Fruit fly (Drosophila melanogaster) whole organism, embryonic: ENCODE data around the gene Snx21.

Experiments
- Bdp1 ChIP-seq: fragments of 200-800 bp; sonication (Bioruptor generic); optimal IDR thresholded peaks from 3 replicates; lab custom pipeline; 2016; ENCODE audit warnings: missing biosample characterization, missing genetic modification characterization
- CG10366 ChIP-seq: fragments of 200-800 bp; sonication (Bioruptor generic); IDR thresholded peaks from 2 replicates; pipeline ENCODE4 v1.3.6; 2022; ENCODE audit warnings: missing biosample characterization, missing genetic modification characterization
- CG11085 ChIP-seq: fragments of 200-800 bp; sonication (Bioruptor generic); IDR thresholded peaks from 2 replicates; pipeline ENCODE4 v1.3.6; 2022; ENCODE audit warnings: missing biosample characterization, missing genetic modification characterization
- CG11560 ChIP-seq: fragments of 200-800 bp; sonication (Bioruptor generic); IDR thresholded peaks from 3 replicates; pipeline ENCODE4 v1.3.6; 2022; ENCODE audit warnings: missing biosample characterization, missing genetic modification characterization
- CG12391 ChIP-seq: fragments of 200-800 bp; sonication (Bioruptor generic); optimal IDR thresholded peaks from 3 replicates; lab custom pipeline; 2018; ENCODE audit warnings: missing biosample characterization, mild to moderate bottlenecking, missing genetic modification characterization, moderate library complexity
- CG14965 ChIP-seq: fragments of 200-800 bp; sonication (Bioruptor generic); optimal IDR thresholded peaks from 2 replicates; lab custom pipeline; 2016; ENCODE audit warnings: missing biosample characterization, missing genetic modification characterization, borderline replicate concordance
- CG17361 ChIP-seq: fragments of 200-800 bp; sonication (Bioruptor generic); IDR thresholded peaks from 3 replicates; pipeline ENCODE4 v1.3.6; 2022; ENCODE audit warnings: missing biosample characterization, missing genetic modification characterization
- CG1792 ChIP-seq: fragments of 200-800 bp; sonication (Bioruptor generic); optimal IDR thresholded peaks from 2 replicates; lab custom pipeline; 2016; ENCODE audit warnings: missing biosample characterization, missing genetic modification characterization
- CG2875 ChIP-seq: fragments of 200-800 bp; sonication (Bioruptor generic); optimal IDR thresholded peaks from 2 replicates; lab custom pipeline; 2017; ENCODE audit warnings: missing biosample characterization, mild to moderate bottlenecking, missing genetic modification characterization, missing genetic modification reagents
- CG31224 ChIP-seq: fragments of 200-800 bp; sonication (Bioruptor generic); IDR thresholded peaks from 2 replicates; pipeline ENCODE4 v1.3.6; 2022; ENCODE audit warnings: missing biosample characterization, missing genetic modification characterization
- CG31365 ChIP-seq: fragments of 200-800 bp; sonication (Bioruptor generic); optimal IDR thresholded peaks from 2 replicates; lab custom pipeline; 2018; ENCODE audit warnings: missing biosample characterization, mild to moderate bottlenecking, missing genetic modification characterization
- CG34422 ChIP-seq: fragments of 200-800 bp; sonication (Bioruptor generic); IDR thresholded peaks from 3 replicates; pipeline ENCODE4 v1.3.6; 2022; ENCODE audit warnings: missing biosample characterization, missing genetic modification characterization
- CG5245 ChIP-seq: fragments of 200-800 bp; sonication (Bioruptor generic); optimal IDR thresholded peaks from 3 replicates; lab custom pipeline; 2016; ENCODE audit warnings: missing biosample characterization, missing genetic modification characterization
- CG5953 ChIP-seq: fragments of 200-800 bp; sonication (Bioruptor generic); IDR thresholded peaks from 2 replicates; pipeline ENCODE4 v1.3.6; 2022; ENCODE audit warnings: missing biosample characterization, missing genetic modification characterization
- CG7963 ChIP-seq: fragments of 200-800 bp; sonication (Bioruptor generic); IDR thresholded peaks from 3 replicates; pipeline ENCODE4 v1.3.6; 2022; ENCODE audit warnings: missing biosample characterization, missing genetic modification characterization; ENCODE audit not compliant: partially characterized antibody
- CG8944 ChIP-seq: fragments of 200-800 bp; sonication (Bioruptor generic); optimal IDR thresholded peaks from 3 replicates; lab custom pipeline; 2016; ENCODE audit warnings: missing biosample characterization, missing genetic modification characterization
- Dfd ChIP-seq, 2 experiments: fragments of >200 bp; optimal IDR thresholded peaks; 2 replicates each; lab custom pipeline; 2017; ENCODE audit warnings: missing biosample characterization in 2 of 2, missing genetic modification characterization in 2 of 2
- ERR ChIP-seq: fragments of 200-800 bp; sonication (Bioruptor generic); optimal IDR thresholded peaks from 2 replicates; lab custom pipeline; 2016; ENCODE audit warnings: missing biosample characterization, missing genetic modification characterization
- Fer1 ChIP-seq: fragments of 200-800 bp; sonication (Bioruptor generic); optimal IDR thresholded peaks from 2 replicates; lab custom pipeline; 2017; ENCODE audit warnings: missing biosample characterization, mild to moderate bottlenecking, missing genetic modification characterization
- HLH54F ChIP-seq: fragments of 200-800 bp; sonication (Bioruptor generic); optimal IDR thresholded peaks from 3 replicates; lab custom pipeline; 2016; ENCODE audit warnings: missing biosample characterization, missing genetic modification characterization
- Jarid2 ChIP-seq: fragments of 200-800 bp; sonication (Bioruptor generic); optimal IDR thresholded peaks from 3 replicates; lab custom pipeline; 2017; ENCODE audit warnings: mild to moderate bottlenecking, missing biosample characterization, missing genetic modification reagents, missing genetic modification characterization
- MTF-1 ChIP-seq: fragments of 200-800 bp; sonication (Bioruptor generic); optimal IDR thresholded peaks from 2 replicates; lab custom pipeline; 2018; ENCODE audit warnings: missing biosample characterization, mild to moderate bottlenecking, missing genetic modification characterization, borderline replicate concordance
- Med ChIP-seq: fragments of 200-800 bp; sonication (Bioruptor generic); peaks from one replicate; lab custom pipeline; 2016; ENCODE audit warnings: missing biosample characterization, missing genetic modification characterization, mild to moderate bottlenecking, inconsistent platforms, moderate library complexity
- Mrtf ChIP-seq: fragments of 200-800 bp; sonication (Bioruptor generic); IDR thresholded peaks from 3 replicates; pipeline ENCODE4 v1.3.6; 2022; ENCODE audit warnings: missing biosample characterization, missing genetic modification characterization
- Oaz ChIP-seq: fragments of 200-800 bp; sonication (Bioruptor generic); IDR thresholded peaks from 2 replicates; pipeline ENCODE4 v1.3.6; 2022; ENCODE audit warnings: missing biosample characterization, missing genetic modification characterization
- Oli ChIP-seq: fragments of 200-800 bp; sonication (Bioruptor generic); optimal IDR thresholded peaks from 2 replicates; lab custom pipeline; 2018; ENCODE audit warnings: missing biosample characterization, mild to moderate bottlenecking, missing genetic modification characterization, moderate library complexity
- Rfx ChIP-seq: fragments of 200-800 bp; sonication (Bioruptor generic); IDR thresholded peaks from 2 replicates; pipeline ENCODE4 v1.3.6; 2022; ENCODE audit warnings: missing biosample characterization, missing genetic modification characterization
- Sin3A ChIP-seq: fragments of >200 bp; optimal IDR thresholded peaks from 2 replicates; lab custom pipeline; 2018
- ash1 ChIP-seq: fragments of 200-800 bp; sonication (Bioruptor generic); optimal IDR thresholded peaks from 2 replicates; lab custom pipeline; 2018; ENCODE audit warnings: missing biosample characterization, mild to moderate bottlenecking, missing genetic modification characterization
- ato ChIP-seq: fragments of 200-800 bp; sonication (Bioruptor generic); IDR thresholded peaks from 2 replicates; pipeline ENCODE4 v1.3.6; 2022; ENCODE audit warnings: missing biosample characterization, missing genetic modification characterization; ENCODE audit not compliant: partially characterized antibody
- bowl ChIP-seq: fragments of 200-800 bp; sonication (Bioruptor generic); IDR thresholded peaks from 2 replicates; pipeline ENCODE4 v1.3.6; 2022; ENCODE audit warnings: missing biosample characterization, missing genetic modification characterization
- br ChIP-seq: fragments of >200 bp; optimal IDR thresholded peaks from 2 replicates; lab custom pipeline; 2017
- cad ChIP-seq: fragments of >200 bp; optimal IDR thresholded peaks from 2 replicates; lab custom pipeline; 2017; ENCODE audit warnings: missing biosample characterization, missing genetic modification characterization
- chif ChIP-seq, 2 experiments: fragments of 200-800 bp; sonication (Bioruptor generic); optimal IDR thresholded peaks; 3 replicates each; lab custom pipeline; 2016; ENCODE audit warnings: missing biosample characterization in 2 of 2, missing genetic modification characterization in 2 of 2
- chn ChIP-seq: fragments of 200-800 bp; sonication (Bioruptor generic); optimal IDR thresholded peaks from 2 replicates; lab custom pipeline; 2016; ENCODE audit warnings: missing biosample characterization, missing genetic modification characterization
- disco-r ChIP-seq: fragments of 200-800 bp; sonication (Bioruptor generic); optimal IDR thresholded peaks from 2 replicates; lab custom pipeline; 2016; ENCODE audit warnings: missing biosample characterization, missing genetic modification characterization
- dm ChIP-seq: fragments of 200-800 bp; sonication (Bioruptor generic); optimal IDR thresholded peaks from 3 replicates; lab custom pipeline; 2016; ENCODE audit warnings: missing biosample characterization, missing genetic modification characterization
- dmrt11E ChIP-seq: fragments of 200-800 bp; sonication (Bioruptor generic); optimal IDR thresholded peaks from 3 replicates; lab custom pipeline; 2018; ENCODE audit warnings: missing biosample characterization, mild to moderate bottlenecking, missing genetic modification characterization, moderate library complexity
- fd64A ChIP-seq: fragments of 200-800 bp; sonication (Bioruptor generic); optimal IDR thresholded peaks from 3 replicates; lab custom pipeline; 2018; ENCODE audit warnings: missing biosample characterization, mild to moderate bottlenecking, missing genetic modification characterization
- ham ChIP-seq: fragments of 200-800 bp; sonication (Bioruptor generic); IDR thresholded peaks from 2 replicates; pipeline ENCODE4 v1.3.6; 2022; ENCODE audit warnings: missing biosample characterization, missing genetic modification characterization
- jigr1 ChIP-seq: fragments of 200-800 bp; sonication (Bioruptor generic); IDR thresholded peaks from 3 replicates; pipeline ENCODE4 v1.3.6; 2022; ENCODE audit warnings: missing biosample characterization, missing genetic modification characterization
- lilli ChIP-seq: fragments of 200-800 bp; sonication (Bioruptor generic); optimal IDR thresholded peaks from 3 replicates; lab custom pipeline; 2016; ENCODE audit warnings: missing biosample characterization, missing genetic modification characterization
- nerfin-2 ChIP-seq: fragments of 200-800 bp; sonication (Bioruptor generic); IDR thresholded peaks from 2 replicates; pipeline ENCODE4 v1.3.6; 2022; ENCODE audit warnings: missing biosample characterization, missing genetic modification characterization; ENCODE audit not compliant: partially characterized antibody
- peb ChIP-seq: fragments of 200-800 bp; sonication (Bioruptor generic); IDR thresholded peaks from 2 replicates; pipeline ENCODE4 v1.3.6; 2022; ENCODE audit warnings: missing biosample characterization, missing genetic modification characterization
- phol ChIP-seq: fragments of 200-800 bp; sonication (Bioruptor generic); optimal IDR thresholded peaks from 3 replicates; lab custom pipeline; 2018; ENCODE audit warnings: missing biosample characterization, mild to moderate bottlenecking, missing genetic modification characterization, moderate library complexity
- ro ChIP-seq: fragments of 200-800 bp; sonication (Bioruptor generic); IDR thresholded peaks from 2 replicates; pipeline ENCODE4 v1.3.6; 2022; ENCODE audit warnings: missing biosample characterization, missing genetic modification characterization
- sima ChIP-seq: fragments of 200-800 bp; sonication (Bioruptor generic); optimal IDR thresholded peaks from 2 replicates; lab custom pipeline; 2016; ENCODE audit warnings: missing biosample characterization, missing genetic modification characterization
- sqz ChIP-seq: fragments of 200-800 bp; sonication (Bioruptor generic); optimal IDR thresholded peaks from 3 replicates; lab custom pipeline; 2018; ENCODE audit warnings: missing biosample characterization, mild to moderate bottlenecking, missing genetic modification characterization
- usp ChIP-seq: fragments of >200 bp; optimal IDR thresholded peaks from 2 replicates; lab custom pipeline; 2017; ENCODE audit warnings: missing biosample characterization, missing genetic modification characterization
- zfh2 ChIP-seq: fragments of 200-800 bp; sonication (Bioruptor generic); optimal IDR thresholded peaks from 2 replicates; lab custom pipeline; 2016; ENCODE audit warnings: missing biosample characterization, missing genetic modification characterization

The Snx21 gene

DNA sequence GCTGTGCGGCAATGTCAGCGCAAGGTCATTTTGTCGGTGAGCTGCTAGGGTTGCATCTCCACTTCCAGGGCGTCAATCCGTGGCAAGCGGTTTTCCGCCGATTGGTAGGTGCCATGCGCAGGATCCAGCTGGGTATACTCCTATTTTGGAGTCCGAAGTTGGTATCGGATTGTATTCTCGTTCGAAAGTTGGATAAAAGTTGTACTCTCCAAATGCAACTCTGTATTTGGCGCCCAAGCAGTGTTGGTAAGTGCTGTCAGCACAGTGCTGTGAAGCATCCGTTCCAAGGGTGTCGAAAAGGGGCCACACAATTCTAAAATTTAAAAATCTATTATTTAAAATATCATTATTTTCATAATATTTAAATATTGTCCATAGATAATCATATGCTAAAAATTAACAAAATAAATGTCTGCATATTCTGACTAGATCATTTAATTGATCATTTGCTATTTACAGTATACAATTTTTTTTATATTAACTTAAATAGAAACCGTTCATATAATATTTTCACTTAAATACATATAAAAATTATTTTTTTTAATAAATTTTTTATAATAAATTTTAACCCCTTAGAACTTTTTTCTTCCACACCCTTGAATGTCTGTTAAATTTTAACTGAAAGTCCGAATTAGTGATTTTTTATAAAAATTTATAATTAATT, 16.9 kb downstream of the Snx21 start (continued):
- peak; percentile 18 for TF ChIP-seq sima (GFP tag; lab: Kevin White, UChicago)
- peak; percentile 74 for TF ChIP-seq Oli (tag; lab: Kevin White, UChicago)
- peak; percentile 35; the same call in 1 of the 3 replicates for TF ChIP-seq CG7963 (GFP tag; lab: Robert Waterston, UW)
- TF ChIP-seq bowl (GFP tag; lab: Robert Waterston, UW), result peak; percentile 52; the same call in 1 of the 2 replicates
- TF ChIP-seq zfh2 (GFP tag; lab: Kevin White, UChicago), result peak; percentile 92
- no peak for TF ChIP-seq CG14965
- peak; percentile 95 for TF ChIP-seq Rfx (GFP tag; lab: Robert Waterston, UW)
- peak; percentile 89 for TF ChIP-seq CG34422
- TF ChIP-seq ERR (GFP tag; lab: Kevin White, UChicago), result peak; percentile 100
- TF ChIP-seq nerfin-2 (GFP tag; lab: Robert Waterston, UW), result 0 out of 2 replicates have a peak, but pooled peaks have one; percentile 47
- peak; percentile 80 for TF ChIP-seq CG8944
- TF ChIP-seq HLH54F, result peak; percentile 85
- peak; percentile 92 for TF ChIP-seq lilli (GFP tag; lab: Kevin White, UChicago)
- peak; percentile 60; the same call in 1 of the 2 replicates for TF ChIP-seq ato (GFP tag; lab: Robert Waterston, UW)
- TF ChIP-seq ro (GFP tag; lab: Robert Waterston, UW), result peak; percentile 49; the same call in 1 of the 2 replicates
- peak; percentile 58; the same call in 1 of the 2 replicates for TF ChIP-seq ham (GFP tag; lab: Robert Waterston, UW)
- TF ChIP-seq sqz (GFP tag; lab: Kevin White, UChicago), result peak; percentile 73
- TF ChIP-seq CG11085 (GFP tag; lab: Robert Waterston, UW), result peak; percentile 91
- peak; percentile 50; the same call in 1 of the 2 replicates for TF ChIP-seq peb (GFP tag; lab: Robert Waterston, UW)
- peak; percentile 81 for TF ChIP-seq CG10366 (GFP tag; lab: Robert Waterston, UW)
- TF ChIP-seq Jarid2, result peak; percentile 45
- TF ChIP-seq Dfd (GFP tag; optimal IDR thresholded peaks at IDR 0.05; lab: Kevin White, UChicago), result no peak
- peak; percentile 86 for TF ChIP-seq phol (tag; lab: Kevin White, UChicago)
- TF ChIP-seq CG11560 (tag; lab: Robert Waterston, UW), result peak; percentile 74
- peak; percentile 82 for TF ChIP-seq ash1 (GFP tag; lab: Kevin White, UChicago)
- peak; percentile 74 for TF ChIP-seq CG1792 (GFP tag; lab: Kevin White, UChicago)
- peak; percentile 58 for TF ChIP-seq disco-r (GFP tag; lab: Kevin White, UChicago)
- TF ChIP-seq CG5245, result peak; percentile 86
- peak; percentile 72 to 74 for TF ChIP-seq chif (GFP tag; optimal IDR thresholded peaks at IDR 0.05; lab: Kevin White, UChicago)
- TF ChIP-seq Fer1 (GFP tag; lab: Kevin White, UChicago), result peak; percentile 89
- peak; percentile 64; the same call in 1 of the 2 replicates for TF ChIP-seq Oaz (GFP tag; lab: Robert Waterston, UW)
- TF ChIP-seq dm (GFP tag; lab: Kevin White, UChicago), result peak; percentile 66
- TF ChIP-seq CG12391 (tag; lab: Kevin White, UChicago), result peak; percentile 87
- peak; percentile 79 for TF ChIP-seq dmrt11E (tag; lab: Kevin White, UChicago)
- TF ChIP-seq CG5953 (GFP tag; lab: Robert Waterston, UW), result peak; percentile 63; the same call in 1 of the 2 replicates
- TF ChIP-seq Mrtf (GFP tag; lab: Robert Waterston, UW), result peak; percentile 85
- TF ChIP-seq jigr1 (GFP tag; lab: Robert Waterston, UW), result peak; percentile 35; the same call in 1 of the 3 replicates
- TF ChIP-seq Sin3A (lab: Kevin White, UChicago), result peak; percentile 66
- peak; percentile 31 for TF ChIP-seq fd64A (GFP tag; lab: Kevin White, UChicago)
- TF ChIP-seq Bdp1 (GFP tag; lab: Kevin White, UChicago), result peak; percentile 74
- peak; percentile 99 for TF ChIP-seq Med (GFP tag; lab: Kevin White, UChicago)
- no peak; the same call in 2 of the 3 replicates for TF ChIP-seq CG17361 (GFP tag; lab: Robert Waterston, UW)
- peak; percentile 80 for TF ChIP-seq CG31224 (GFP tag; lab: Robert Waterston, UW)
- TF ChIP-seq MTF-1, result peak; percentile 64
- no peak for TF ChIP-seq usp (GFP tag; lab: Kevin White, UChicago)
- no peak for TF ChIP-seq br
- no peak for TF ChIP-seq CG2875 (GFP tag; lab: Kevin White, UChicago)
- TF ChIP-seq cad (GFP tag; lab: Kevin White, UChicago), result no peak
- peak; percentile 86 for TF ChIP-seq chn (GFP tag; lab: Kevin White, UChicago)
- TF ChIP-seq CG31365, result peak; percentile 60
